Worm (Caenorhabditis elegans) whole organism, dauer: ENCODE measurements around the gene F41H8.1.
"Not testable (repeated sequence)": the region's sequence is repeated elsewhere in the genome, so short reads cannot be mapped to it uniquely, and the experiment has no call there.

ENCODE experiments used
- unc-62 ChIP-seq: sonication (generic microtip); optimal IDR thresholded peaks from 2 replicates; lab custom pipeline; 2017; ENCODE audit warnings: missing biosample characterization, missing genetic modification reagents, missing genetic modification characterization

F41H8.1 gene

DNA sequence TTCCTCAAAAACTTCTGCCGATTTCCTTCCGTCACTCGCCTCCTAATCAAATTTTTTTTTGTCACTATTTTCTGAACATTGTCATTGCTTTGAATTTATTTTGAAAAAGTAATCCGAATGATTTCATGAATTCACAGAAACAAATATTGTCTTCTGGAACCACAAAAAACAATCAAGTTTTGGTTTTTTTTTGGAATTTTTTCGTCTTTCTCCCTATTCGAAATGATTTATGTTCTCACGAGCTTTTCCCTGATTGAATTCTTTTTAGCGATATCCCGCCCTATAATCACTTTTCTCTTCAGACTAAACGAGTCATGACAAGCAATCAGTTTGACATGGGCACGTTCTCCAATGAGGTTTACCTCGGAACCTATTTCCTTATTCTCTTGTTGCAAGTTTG is at the start of gene F41H8.1:
Gene F41H8.1, plus strand, starts transcription at position 301 of the 400 bp plus-strand sequence.
- TF ChIP-seq unc-62 (GFP tag; lab: Kevin White, UChicago), result no peak

- TF ChIP-seq unc-62 (GFP tag; lab: Kevin White, UChicago), result no peak
These were observed 39.4 kb upstream of the F41H8.1 start for ce11 chrV:794092-794491.

DNA sequence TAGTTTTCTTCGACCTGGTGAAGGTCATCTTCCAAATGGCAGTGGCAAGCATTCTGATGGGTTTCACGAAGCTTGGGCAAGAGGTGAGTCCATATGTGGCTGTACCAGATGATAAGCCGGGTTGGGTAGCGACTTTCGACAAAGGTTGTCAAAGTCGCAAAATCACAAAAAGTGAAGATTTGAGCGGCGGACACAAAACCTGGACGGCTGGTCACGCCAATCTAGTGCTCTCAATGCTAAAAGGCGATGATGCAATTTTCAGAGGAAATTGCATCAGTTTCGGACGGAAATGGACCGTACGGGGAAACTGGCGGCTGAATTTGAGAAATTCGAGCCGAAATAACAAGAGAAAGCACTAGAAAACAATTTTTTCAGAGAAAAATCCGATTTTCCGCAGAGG is 36.2 kb upstream of the F41H8.1 start:
- no peak for TF ChIP-seq unc-62 (GFP tag; lab: Kevin White, UChicago)

ce11 chrV:800271-800670 is 33.2 kb upstream of the F41H8.1 start:
- TF ChIP-seq unc-62 (GFP tag; lab: Kevin White, UChicago), result no peak

- no peak for TF ChIP-seq unc-62 (GFP tag; lab: Kevin White, UChicago)
These were observed 31.9 kb upstream of the F41H8.1 start for ce11 chrV:801555-802060.

ce11 chrV:802726-803125 is 30.7 kb upstream of the F41H8.1 start:
- no peak for TF ChIP-seq unc-62 (GFP tag; lab: Kevin White, UChicago)

- no peak for TF ChIP-seq unc-62 (GFP tag; lab: Kevin White, UChicago)
These were observed 30.0 kb upstream of the F41H8.1 start for ce11 chrV:803472-803871.

DNA sequence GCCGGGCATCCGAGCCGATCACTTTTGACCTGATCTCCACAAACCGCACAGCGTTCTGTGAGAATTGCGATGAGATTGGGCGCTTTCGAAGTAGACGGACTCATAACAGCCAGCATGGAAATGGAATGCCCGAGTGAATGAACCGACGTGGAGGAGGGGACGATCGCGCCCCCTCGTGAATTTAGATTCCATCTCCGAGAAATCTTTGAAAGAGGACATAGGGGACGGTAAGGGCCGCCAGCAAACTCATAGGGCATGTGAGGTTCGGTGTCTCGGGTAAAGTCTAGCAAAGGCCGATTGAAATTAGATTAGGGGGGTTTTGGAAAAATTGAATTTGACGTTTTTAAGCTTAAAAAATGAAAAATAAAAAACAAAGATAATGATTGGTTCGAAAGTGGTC is 29.0 kb upstream of the F41H8.1 start, which contains the start of gene nhr-270:
Gene nhr-270, minus strand, starts transcription at position 257 of the 400 bp plus-strand sequence.
- TF ChIP-seq unc-62 (GFP tag; lab: Kevin White, UChicago), result no peak

DNA sequence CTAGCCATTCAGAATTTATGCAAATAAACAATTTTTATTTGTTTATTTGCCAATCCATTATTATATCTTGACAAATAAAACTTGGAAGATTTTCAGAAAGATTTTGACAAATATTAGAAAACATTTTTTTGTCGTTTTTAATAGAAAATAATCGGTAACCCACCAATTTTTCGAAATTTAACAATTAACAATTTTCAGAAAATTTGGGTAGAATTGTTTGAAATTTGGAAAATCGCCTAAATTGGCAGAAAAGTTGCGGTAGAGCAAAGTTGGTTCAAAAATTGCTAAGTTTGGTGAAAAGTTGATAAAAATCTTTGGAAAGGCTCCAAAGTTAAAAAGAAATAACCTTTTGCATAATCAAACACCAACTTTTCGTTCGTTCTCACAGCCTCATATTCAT is 25.2 kb upstream of the F41H8.1 start:
- no peak for TF ChIP-seq unc-62 (GFP tag; lab: Kevin White, UChicago)

DNA sequence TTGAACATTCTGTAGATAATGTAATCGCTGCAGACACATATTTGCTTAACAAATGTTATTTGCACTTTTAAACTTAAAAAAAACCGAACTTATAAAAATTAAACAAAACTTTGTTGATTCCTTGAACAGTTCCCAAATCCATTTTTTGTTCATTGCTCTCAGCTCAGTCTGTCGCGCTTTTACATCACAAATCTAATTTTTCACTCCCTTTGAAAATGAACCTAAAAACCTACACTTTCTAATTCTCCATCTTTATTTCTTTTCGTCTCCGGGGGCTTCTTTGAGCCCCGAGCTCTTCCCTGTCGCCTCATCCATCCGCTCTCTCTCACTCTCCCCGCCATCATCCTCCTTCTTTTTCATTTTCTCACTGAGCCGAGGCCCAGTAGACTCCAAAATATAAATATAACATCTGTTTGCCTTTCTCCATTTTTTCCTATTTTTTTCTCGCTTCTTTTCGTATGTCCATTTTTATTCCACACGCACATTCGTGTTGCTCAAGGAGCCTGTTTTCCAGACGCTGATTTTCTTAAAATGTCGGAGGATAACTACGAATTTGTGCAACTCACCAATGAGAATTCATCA is 23.1 kb upstream of the F41H8.1 start, which contains the start of gene R13D11.4:
Gene R13D11.4, plus strand, starts transcription at position 532 of the 582 bp plus-strand sequence.
- TF ChIP-seq unc-62 (GFP tag; lab: Kevin White, UChicago), result no peak

ce11 chrV:813101-813500 is 20.4 kb upstream of the F41H8.1 start, which contains the start of gene R13D11.10:
Gene R13D11.10 (minus strand): TSS chrV:813201.
- TF ChIP-seq unc-62 (GFP tag; lab: Kevin White, UChicago), result no peak

ce11 chrV:814716-815115 is 18.8 kb upstream of the F41H8.1 start, which contains the start of gene R13D11.3:
Gene R13D11.3 (plus strand): TSS chrV:815016.
- no peak for TF ChIP-seq unc-62 (GFP tag; lab: Kevin White, UChicago)

ce11 chrV:817182-817581 is 16.3 kb upstream of the F41H8.1 start, which contains the start of gene R13D11.1:
Gene R13D11.1 (plus strand): TSS chrV:817482.
- no peak for TF ChIP-seq unc-62 (GFP tag; lab: Kevin White, UChicago)

- not testable (repeated sequence) for TF ChIP-seq unc-62 (GFP tag; lab: Kevin White, UChicago)
These were observed 12.8 kb upstream of the F41H8.1 start, which contains the start of gene srx-32 for ce11 chrV:820629-821028. Gene srx-32 (minus strand): TSS chrV:820729.

DNA sequence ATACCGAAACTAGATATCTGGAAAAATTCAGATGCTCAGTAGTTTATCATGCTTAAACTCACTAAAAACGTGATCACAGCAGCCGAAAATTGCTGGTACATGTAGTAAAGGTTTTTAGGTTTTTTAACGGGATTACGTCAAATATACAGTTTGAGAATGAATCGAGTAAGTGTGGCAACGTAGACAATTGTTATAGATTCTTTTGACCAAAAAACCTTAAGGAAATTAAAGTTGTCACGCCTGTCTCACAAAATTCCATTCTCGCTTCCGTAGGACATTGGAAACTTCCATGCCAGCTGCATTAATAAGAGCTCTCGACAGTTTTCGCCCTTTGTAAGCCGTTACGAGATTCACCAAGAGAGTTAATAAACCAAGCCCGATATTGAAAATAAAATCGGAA is 10.5 kb upstream of the F41H8.1 start, which contains the start of gene srx-31:
Gene srx-31, minus strand, starts transcription at position 101 of the 400 bp plus-strand sequence.
- not testable (repeated sequence) for TF ChIP-seq unc-62 (GFP tag; lab: Kevin White, UChicago)

DNA sequence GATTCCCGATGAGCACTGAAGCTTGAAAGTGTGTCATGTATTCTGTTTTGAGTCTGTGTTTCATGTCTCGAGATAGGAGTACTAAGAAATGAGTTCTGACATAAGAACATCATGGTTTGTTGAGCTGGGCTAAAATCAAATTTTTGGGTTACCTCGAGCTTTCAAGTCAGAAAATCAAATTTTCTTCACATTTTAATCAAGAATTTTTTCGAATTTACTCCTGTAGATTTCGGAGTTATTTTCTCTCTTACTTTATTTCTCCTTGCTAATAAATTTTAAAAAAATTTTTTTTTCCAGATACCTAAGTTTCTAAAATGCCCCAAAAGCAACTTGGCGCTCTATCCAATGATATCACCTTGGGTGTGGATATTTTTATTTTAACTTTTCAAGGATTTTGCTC is 7.4 kb upstream of the F41H8.1 start, which contains the start of gene F41H8.2:
Gene F41H8.2, plus strand, starts transcription at position 301 of the 400 bp plus-strand sequence.
- no peak for TF ChIP-seq unc-62 (GFP tag; lab: Kevin White, UChicago)
